Worm (Caenorhabditis elegans) whole organism, L3 larva: ENCODE results near the gene rbg-3.
A peak's percentile ranks its signal among the peaks of the same experiment; 100 is the strongest.

Experiments
- R02D3.7 ChIP-seq: fragments of 150-350 bp; optimal IDR thresholded peaks from 2 replicates; lab custom pipeline; 2014; ENCODE audit warnings: missing biosample characterization, missing genetic modification characterization
- ZK546.5 ChIP-seq: sonication (generic microtip); optimal IDR thresholded peaks from 2 replicates; lab custom pipeline; 2017; ENCODE audit warnings: missing biosample characterization, missing genetic modification characterization
- aly-2 ChIP-seq: fragments of 150-350 bp; optimal IDR thresholded peaks from 2 replicates; lab custom pipeline; 2014; ENCODE audit warnings: missing biosample characterization, missing genetic modification characterization
- ama-1 ChIP-seq: fragments of 150-350 bp; optimal IDR thresholded peaks from 2 replicates; lab custom pipeline; 2018
- ceh-16 ChIP-seq: sonication (generic microtip); optimal IDR thresholded peaks from 2 replicates; lab custom pipeline; 2017; ENCODE audit warnings: missing biosample characterization, missing genetic modification characterization
- ceh-28 ChIP-seq: fragments of 150-350 bp; optimal IDR thresholded peaks from 2 replicates; lab custom pipeline; 2014; ENCODE audit warnings: missing biosample characterization, missing genetic modification reagents, missing genetic modification characterization
- ceh-82 ChIP-seq: fragments of 150-350 bp; optimal IDR thresholded peaks from 2 replicates; lab custom pipeline; 2014; ENCODE audit warnings: missing biosample characterization, missing genetic modification characterization
- ceh-9 ChIP-seq: sonication (generic microtip); optimal IDR thresholded peaks from 2 replicates; lab custom pipeline; 2018; ENCODE audit warnings: missing biosample characterization, missing genetic modification characterization
- daf-12 ChIP-seq: fragments of 150-350 bp; optimal IDR thresholded peaks from 2 replicates; lab custom pipeline; 2014; ENCODE audit warnings: missing biosample characterization, missing genetic modification reagents, missing genetic modification characterization
- egl-27 ChIP-seq: sonication (generic microtip); optimal IDR thresholded peaks from 4 replicates; lab custom pipeline; 2017; ENCODE audit warnings: missing biosample characterization, missing genetic modification reagents, missing genetic modification characterization
- egl-5 ChIP-seq: fragments of 150-350 bp; optimal IDR thresholded peaks from 2 replicates; lab custom pipeline; 2017; ENCODE audit warnings: missing biosample characterization, missing genetic modification reagents, missing genetic modification characterization, inconsistent platforms
- elt-1 ChIP-seq: fragments of 150-350 bp; optimal IDR thresholded peaks from 2 replicates; lab custom pipeline; 2014; ENCODE audit warnings: missing biosample characterization, missing genetic modification characterization
- elt-2 ChIP-seq: sonication (generic microtip); optimal IDR thresholded peaks from 2 replicates; lab custom pipeline; 2016; ENCODE audit warnings: missing genetic modification reagents, mild to moderate bottlenecking, missing genetic modification characterization, missing compliant biosample characterization
- elt-3 ChIP-seq, 3 experiments: fragments of 150-350 bp in 1 of 3; sonication (generic microtip) in 2 of 3; optimal IDR thresholded peaks; 2 replicates in 2 of 3; 4 replicates in 1 of 3; lab custom pipeline; 2014 to 2017; ENCODE audit warnings: missing biosample characterization in 3 of 3, missing genetic modification characterization in 3 of 3
- eor-1 ChIP-seq, 2 experiments: fragments of 150-350 bp; optimal IDR thresholded peaks; 2 replicates each; lab custom pipeline; 2014 to 2018; ENCODE audit warnings: missing biosample characterization in 2 of 2, missing genetic modification characterization in 2 of 2
- fkh-10 ChIP-seq: sonication (generic microtip); optimal IDR thresholded peaks from 2 replicates; lab custom pipeline; 2017; ENCODE audit warnings: missing biosample characterization, missing genetic modification reagents, missing genetic modification characterization
- fkh-2 ChIP-seq: fragments of 150-350 bp; optimal IDR thresholded peaks from 2 replicates; lab custom pipeline; 2014; ENCODE audit warnings: missing biosample characterization, missing genetic modification reagents, missing genetic modification characterization
- hmg-11 ChIP-seq: sonication (generic microtip); optimal IDR thresholded peaks from 2 replicates; lab custom pipeline; 2016; ENCODE audit warnings: missing genetic modification characterization, missing compliant biosample characterization
- jun-1 ChIP-seq: fragments of 150-350 bp; optimal IDR thresholded peaks from 2 replicates; lab custom pipeline; 2014; ENCODE audit warnings: missing biosample characterization, missing genetic modification reagents, missing genetic modification characterization
- lin-15B ChIP-seq: fragments of 150-350 bp; optimal IDR thresholded peaks from 2 replicates; lab custom pipeline; 2014; ENCODE audit warnings: missing biosample characterization, missing genetic modification characterization
- lin-39 ChIP-seq: fragments of 150-350 bp; optimal IDR thresholded peaks from 2 replicates; lab custom pipeline; 2018; ENCODE audit warnings: missing biosample characterization, missing genetic modification reagents, missing genetic modification characterization
- lsy-12 ChIP-seq: sonication (generic microtip); optimal IDR thresholded peaks from 2 replicates; lab custom pipeline; 2016; ENCODE audit warnings: mild to moderate bottlenecking, missing genetic modification characterization, missing compliant biosample characterization
- mdl-1 ChIP-seq: fragments of 150-350 bp; optimal IDR thresholded peaks from 2 replicates; lab custom pipeline; 2014; ENCODE audit warnings: missing biosample characterization, missing genetic modification characterization
- mml-1 ChIP-seq: fragments of 150-350 bp; sonication (generic microtip); optimal IDR thresholded peaks from 3 replicates; lab custom pipeline; 2014; ENCODE audit warnings: missing biosample characterization, missing genetic modification characterization
- nfya-1 ChIP-seq: sonication (generic microtip); optimal IDR thresholded peaks from 2 replicates; lab custom pipeline; 2017; ENCODE audit warnings: missing genetic modification characterization, mild to moderate bottlenecking, missing compliant biosample characterization, antibody characterized with exemption, moderate library complexity; ENCODE audit not compliant: insufficient read depth
- nhr-11 ChIP-seq: fragments of 150-350 bp; optimal IDR thresholded peaks from 2 replicates; lab custom pipeline; 2014; ENCODE audit warnings: missing biosample characterization, missing genetic modification characterization
- nhr-12 ChIP-seq: fragments of 150-350 bp; optimal IDR thresholded peaks from 2 replicates; lab custom pipeline; 2014; ENCODE audit warnings: missing biosample characterization, missing genetic modification characterization
- nhr-23 ChIP-seq: fragments of 150-350 bp; optimal IDR thresholded peaks from 2 replicates; lab custom pipeline; 2014; ENCODE audit warnings: missing biosample characterization, missing genetic modification reagents, missing genetic modification characterization
- nhr-237 ChIP-seq: fragments of 150-350 bp; optimal IDR thresholded peaks from 2 replicates; lab custom pipeline; 2014; ENCODE audit warnings: missing biosample characterization, missing genetic modification characterization
- nhr-25 ChIP-seq: sonication (generic microtip); optimal IDR thresholded peaks from 2 replicates; lab custom pipeline; 2017; ENCODE audit warnings: missing biosample characterization, missing genetic modification characterization
- nhr-28 ChIP-seq: fragments of 150-350 bp; optimal IDR thresholded peaks from 2 replicates; lab custom pipeline; 2014; ENCODE audit warnings: missing biosample characterization, missing genetic modification characterization
- nhr-43 ChIP-seq: sonication (generic microtip); optimal IDR thresholded peaks from 2 replicates; lab custom pipeline; 2016; ENCODE audit warnings: mild to moderate bottlenecking, missing genetic modification characterization, missing compliant biosample characterization; ENCODE audit not compliant: poor library complexity, severe bottlenecking
- nhr-67 ChIP-seq: fragments of 150-350 bp; optimal IDR thresholded peaks from 2 replicates; lab custom pipeline; 2014; ENCODE audit warnings: missing biosample characterization, missing genetic modification characterization
- nhr-76 ChIP-seq: fragments of 150-350 bp; sonication (generic microtip); optimal IDR thresholded peaks from 5 replicates; lab custom pipeline; 2014; ENCODE audit warnings: missing biosample characterization, missing genetic modification characterization
- nhr-77 ChIP-seq: fragments of 150-350 bp; optimal IDR thresholded peaks from 2 replicates; lab custom pipeline; 2014; ENCODE audit warnings: missing biosample characterization, missing genetic modification characterization
- pha-4 ChIP-seq: fragments of 150-350 bp; optimal IDR thresholded peaks from 2 replicates; lab custom pipeline; 2014; ENCODE audit warnings: missing biosample characterization, missing genetic modification reagents, missing genetic modification characterization
- pqm-1 ChIP-seq: fragments of 150-350 bp; optimal IDR thresholded peaks from 2 replicates; lab custom pipeline; 2017; ENCODE audit warnings: missing biosample characterization, missing genetic modification characterization, inconsistent platforms
- sea-2 ChIP-seq: fragments of 150-350 bp; sonication (generic microtip); optimal IDR thresholded peaks from 4 replicates; lab custom pipeline; 2014; ENCODE audit warnings: missing biosample characterization, missing genetic modification reagents, missing genetic modification characterization
- skn-1 ChIP-seq: fragments of 150-350 bp; optimal IDR thresholded peaks from 2 replicates; lab custom pipeline; 2014; ENCODE audit warnings: missing biosample characterization, missing genetic modification characterization
- snpc-4 ChIP-seq: fragments of 150-350 bp; optimal IDR thresholded peaks from 2 replicates; lab custom pipeline; 2014; ENCODE audit warnings: missing biosample characterization, missing genetic modification characterization
- tbx-2 ChIP-seq: sonication (generic microtip); optimal IDR thresholded peaks from 2 replicates; lab custom pipeline; 2016; ENCODE audit warnings: mild to moderate bottlenecking, missing genetic modification characterization, missing compliant biosample characterization
- unc-62 ChIP-seq: fragments of 150-350 bp; sonication (generic microtip); optimal IDR thresholded peaks from 4 replicates; lab custom pipeline; 2014; ENCODE audit warnings: missing biosample characterization, missing genetic modification reagents, missing genetic modification characterization
- ztf-4 ChIP-seq: fragments of 150-350 bp; optimal IDR thresholded peaks from 2 replicates; lab custom pipeline; 2014; ENCODE audit warnings: missing biosample characterization, missing genetic modification characterization

rbg-3 gene

DNA sequence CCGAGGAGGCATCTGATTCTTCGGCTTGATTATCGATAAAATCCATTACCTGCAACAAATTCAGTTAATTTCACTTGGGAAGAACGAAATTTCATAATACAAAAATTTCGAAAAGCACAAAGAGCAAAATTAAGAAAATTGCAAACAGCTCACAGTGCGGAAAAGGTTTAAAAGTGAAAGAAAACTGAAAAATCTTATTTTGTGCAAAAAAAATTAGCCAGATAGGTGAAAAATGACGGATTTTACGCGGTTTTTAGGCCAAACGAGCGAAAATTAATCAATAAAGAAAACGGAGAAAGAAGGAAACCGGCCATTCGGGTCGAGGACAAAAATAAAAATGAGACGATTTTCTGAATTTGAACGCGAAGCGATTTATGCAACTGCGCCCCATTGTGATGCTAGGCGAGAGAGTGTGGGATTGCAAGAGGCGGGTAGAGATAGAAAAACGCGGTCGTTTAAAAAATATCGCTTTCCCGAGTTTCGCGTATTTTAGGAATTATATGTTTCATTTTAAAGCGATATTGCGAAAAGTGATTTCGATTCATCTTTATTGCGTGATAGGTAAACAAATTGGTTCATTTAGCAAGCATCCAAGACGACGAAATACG is 33.5 kb upstream of the rbg-3 start, which contains the start of gene emb-5 (continued):
- no peak for TF ChIP-seq nhr-28 (tag; lab: Kevin White, UChicago)
- no peak for TF ChIP-seq fkh-2
- no peak for TF ChIP-seq ceh-16
- no peak for TF ChIP-seq skn-1 (tag; lab: Kevin White, UChicago)
- no peak for TF ChIP-seq eor-1 (tag; optimal IDR thresholded peaks at IDR 0.05; lab: Kevin White, UChicago)
- peak; percentile 25 for TF ChIP-seq hmg-11 (tag; lab: Kevin White, UChicago)
- TF ChIP-seq lsy-12 (tag; lab: Kevin White, UChicago), result no peak
- TF ChIP-seq nhr-237 (tag; lab: Kevin White, UChicago), result no peak
- TF ChIP-seq nfya-1 (tag; lab: Kevin White, UChicago), result no peak
- TF ChIP-seq lin-15B (tag; lab: Kevin White, UChicago), result peak; percentile 81
- TF ChIP-seq ZK546.5, result no peak
- TF ChIP-seq snpc-4 (tag; lab: Kevin White, UChicago), result no peak
- no peak for TF ChIP-seq elt-2 (tag; lab: Kevin White, UChicago)
- TF ChIP-seq pha-4 (tag; lab: Kevin White, UChicago), result no peak
- no peak for TF ChIP-seq aly-2 (tag; lab: Kevin White, UChicago)
- no peak for TF ChIP-seq ama-1 (lab: Kevin White, UChicago)
- TF ChIP-seq R02D3.7, result peak; percentile 58

DNA sequence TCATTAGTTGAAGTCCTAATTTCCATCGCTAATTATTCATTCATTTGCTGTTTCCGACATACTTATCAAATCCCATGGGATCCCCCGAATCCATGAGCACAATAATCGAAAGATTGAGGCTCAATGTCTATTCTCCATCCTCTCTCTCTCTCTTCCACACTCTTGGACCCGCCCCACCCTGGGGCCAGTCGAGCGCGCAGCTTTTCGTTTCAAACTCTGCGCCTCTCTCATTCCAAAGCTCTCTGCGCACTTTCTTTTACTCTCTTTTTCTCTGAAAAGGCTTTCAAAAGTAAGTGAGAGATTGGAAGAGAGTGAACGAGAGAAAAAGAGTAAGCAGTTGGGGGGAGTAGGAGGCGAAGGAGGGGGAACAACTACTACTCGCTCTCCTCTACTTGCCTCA is 32.5 kb upstream of the rbg-3 start, which contains the start of gene acy-1:
Gene acy-1 (plus strand): TSS at position 346 of the 400 bp plus-strand sequence.
- TF ChIP-seq nhr-23 (tag; lab: Kevin White, UChicago) (peak; percentile 48), ZK546.5 (no peak), tbx-2 (peak; percentile 21), nhr-11 (tag; lab: Kevin White, UChicago) (peak; percentile 59), nfya-1 (tag; lab: Kevin White, UChicago) (peak; percentile 93), nhr-25 (tag; lab: Kevin White, UChicago) (no peak), unc-62 (GFP tag; lab: Kevin White, UChicago) (peak; percentile 7), ztf-4 (tag; lab: Kevin White, UChicago) (no peak), R02D3.7 (peak; percentile 8), lsy-12 (tag; lab: Kevin White, UChicago) (no peak), sea-2 (no peak), fkh-10 (GFP tag; lab: Kevin White, UChicago) (peak; percentile 23), elt-1 (tag; lab: Kevin White, UChicago) (peak; percentile 46), daf-12 (tag; lab: Kevin White, UChicago) (no peak), pha-4 (tag; lab: Kevin White, UChicago) (peak; percentile 78), snpc-4 (tag; lab: Kevin White, UChicago) (peak; percentile 51), egl-5 (tag; lab: Kevin White, UChicago) (peak; percentile 91), lin-15B (tag; lab: Kevin White, UChicago) (peak; percentile 79), lin-39 (tag; lab: Kevin White, UChicago) (peak; percentile 91), ceh-28 (tag; lab: Kevin White, UChicago) (peak; percentile 1), hmg-11 (tag; lab: Kevin White, UChicago) (peak; percentile 93), skn-1 (tag; lab: Kevin White, UChicago) (no peak)

DNA sequence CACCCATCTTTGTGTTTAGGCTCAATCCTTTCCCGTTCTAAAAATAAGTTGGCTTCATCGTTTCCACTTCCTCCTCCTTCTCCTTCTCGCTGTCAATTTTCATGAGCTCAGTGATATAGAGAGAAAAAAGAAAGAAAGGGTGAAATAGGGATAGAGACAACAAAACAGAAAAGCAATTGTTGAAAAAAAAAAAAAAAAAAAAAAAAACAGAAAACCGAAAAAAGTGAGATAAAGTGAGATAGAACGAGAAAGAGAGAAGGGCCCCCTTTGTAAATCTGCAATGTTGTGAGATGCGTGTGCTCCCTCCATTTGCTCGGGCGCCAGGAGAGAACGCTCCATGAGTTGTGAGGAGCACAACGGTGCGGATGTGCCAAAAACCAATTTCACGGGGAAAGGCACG is 30.3 kb upstream of the rbg-3 start:
- no peak for TF ChIP-seq elt-1 (tag; lab: Kevin White, UChicago)
- no peak for TF ChIP-seq nhr-25 (tag; lab: Kevin White, UChicago)
- TF ChIP-seq ztf-4 (tag; lab: Kevin White, UChicago), result no peak
- no peak for TF ChIP-seq egl-27
- TF ChIP-seq nhr-76 (tag; lab: Kevin White, UChicago), result no peak
- no peak for TF ChIP-seq hmg-11 (tag; lab: Kevin White, UChicago)
- no peak for TF ChIP-seq jun-1
- TF ChIP-seq egl-5 (tag; lab: Kevin White, UChicago), result peak; percentile 33
- TF ChIP-seq ceh-82 (tag; lab: Kevin White, UChicago), result no peak
- TF ChIP-seq sea-2, result no peak
- peak; percentile 24 for TF ChIP-seq fkh-10 (GFP tag; lab: Kevin White, UChicago)
- TF ChIP-seq fkh-2, result no peak
- TF ChIP-seq elt-3 (tag; optimal IDR thresholded peaks at IDR 0.05; lab: Kevin White, UChicago), result no peak
- no peak for TF ChIP-seq R02D3.7
- no peak for TF ChIP-seq nhr-12 (tag; lab: Kevin White, UChicago)
- no peak for TF ChIP-seq mml-1 (tag; lab: Kevin White, UChicago)
- TF ChIP-seq pqm-1 (tag; lab: Kevin White, UChicago), result no peak
- TF ChIP-seq nhr-77 (tag; lab: Kevin White, UChicago), result no peak
- TF ChIP-seq skn-1 (tag; lab: Kevin White, UChicago), result no peak
- no peak for TF ChIP-seq ceh-28 (tag; lab: Kevin White, UChicago)
- TF ChIP-seq daf-12 (tag; lab: Kevin White, UChicago), result no peak
- TF ChIP-seq nhr-28 (tag; lab: Kevin White, UChicago), result no peak
- TF ChIP-seq nhr-43 (tag; lab: Kevin White, UChicago), result no peak
- TF ChIP-seq nhr-67 (tag; lab: Kevin White, UChicago), result no peak
- peak; percentile 50 for TF ChIP-seq nfya-1 (tag; lab: Kevin White, UChicago)
- TF ChIP-seq elt-2 (tag; lab: Kevin White, UChicago), result no peak
- no peak for TF ChIP-seq aly-2 (tag; lab: Kevin White, UChicago)
- TF ChIP-seq lin-39 (tag; lab: Kevin White, UChicago), result peak; percentile 6
- TF ChIP-seq ZK546.5, result no peak
- no peak for TF ChIP-seq mdl-1 (tag; lab: Kevin White, UChicago)
- TF ChIP-seq ama-1 (lab: Kevin White, UChicago), result no peak
- TF ChIP-seq ceh-9 (tag; lab: Kevin White, UChicago), result no peak
- TF ChIP-seq unc-62 (GFP tag; lab: Kevin White, UChicago), result no peak
